Worm (Caenorhabditis elegans) whole organism, L2 larva: ENCODE measurements around the gene T26H5.11.

Source experiments
- Y55F3AM.14 ChIP-seq: fragments of 200-800 bp; sonication (Bioruptor generic); optimal IDR thresholded peaks from 2 replicates; lab custom pipeline; 2018; ENCODE audit warnings: mild to moderate bottlenecking, missing genetic modification characterization, missing compliant biosample characterization
- ama-1 ChIP-seq: fragments of 150-350 bp; optimal IDR thresholded peaks from 2 replicates; lab custom pipeline; 2018; ENCODE audit warnings: inconsistent platforms
- ceh-82 ChIP-seq: fragments of 150-350 bp; optimal IDR thresholded peaks from 2 replicates; lab custom pipeline; 2014; ENCODE audit warnings: missing biosample characterization, missing genetic modification characterization
- elt-1 ChIP-seq: fragments of 150-350 bp; optimal IDR thresholded peaks from 2 replicates; lab custom pipeline; 2014; ENCODE audit warnings: missing biosample characterization, missing genetic modification characterization
- nhr-11 ChIP-seq: fragments of 150-350 bp; optimal IDR thresholded peaks from 2 replicates; lab custom pipeline; 2014; ENCODE audit warnings: missing biosample characterization, missing genetic modification characterization
- nhr-12 ChIP-seq: fragments of 150-350 bp; optimal IDR thresholded peaks from 2 replicates; lab custom pipeline; 2014; ENCODE audit warnings: missing biosample characterization, missing genetic modification characterization
- unc-39 ChIP-seq: fragments of 150-350 bp; optimal IDR thresholded peaks from 2 replicates; lab custom pipeline; 2014; ENCODE audit warnings: missing biosample characterization, missing genetic modification characterization

- TF ChIP-seq unc-39 (tag; lab: Kevin White, UChicago) (no peak), ceh-82 (tag; lab: Kevin White, UChicago) (no peak), nhr-12 (no peak), elt-1 (tag; lab: Kevin White, UChicago) (no peak), nhr-11 (no peak), ama-1 (lab: Kevin White, UChicago) (no peak), Y55F3AM.14 (GFP tag; lab: Kevin White, UChicago) (no peak)
These were observed 49.2 kb downstream of the T26H5.11 start, which contains the start of gene T06E6.1 for ce11 chrV:15394906-15395305.
